Fruit fly (Drosophila melanogaster): ENCODE results near the gene Bdp1.
A peak's percentile ranks its signal among the peaks of the same experiment; 100 is the strongest.

dm6 chr2L:13387255-13387654, 13.6 kb upstream of the Bdp1 start, which contains the start of the genes Ing5 and CG7099:
- TF ChIP-seq Dif (GFP tag; optimal IDR thresholded peaks at IDR 0.05; ENCODE audit: partially characterized antibody) (no peak), Mio (GFP tag; optimal IDR thresholded peaks at IDR 0.05) (peak; percentile 62), pan (optimal IDR thresholded peaks at IDR 0.05) (no peak), psq (GFP tag; optimal IDR thresholded peaks at IDR 0.05) (peak; percentile 93), fru (GFP tag; optimal IDR thresholded peaks at IDR 0.05) (peak; percentile 94), usp (GFP tag; optimal IDR thresholded peaks at IDR 0.05) (no peak), GATAd (GFP tag; optimal IDR thresholded peaks at IDR 0.05) (peak; percentile 92), Sp1 (GFP tag; optimal IDR thresholded peaks at IDR 0.05) (peak; percentile 92), Abd-B (GFP tag; optimal IDR thresholded peaks at IDR 0.05) (no peak), Hr83 (GFP tag; optimal IDR thresholded peaks at IDR 0.05; ENCODE audit: poor library complexity, severe bottlenecking) (peak; percentile 92)
